Worm (Caenorhabditis elegans): ENCODE measurements around the gene T21D12.11.

T21D12.11 gene

DNA sequence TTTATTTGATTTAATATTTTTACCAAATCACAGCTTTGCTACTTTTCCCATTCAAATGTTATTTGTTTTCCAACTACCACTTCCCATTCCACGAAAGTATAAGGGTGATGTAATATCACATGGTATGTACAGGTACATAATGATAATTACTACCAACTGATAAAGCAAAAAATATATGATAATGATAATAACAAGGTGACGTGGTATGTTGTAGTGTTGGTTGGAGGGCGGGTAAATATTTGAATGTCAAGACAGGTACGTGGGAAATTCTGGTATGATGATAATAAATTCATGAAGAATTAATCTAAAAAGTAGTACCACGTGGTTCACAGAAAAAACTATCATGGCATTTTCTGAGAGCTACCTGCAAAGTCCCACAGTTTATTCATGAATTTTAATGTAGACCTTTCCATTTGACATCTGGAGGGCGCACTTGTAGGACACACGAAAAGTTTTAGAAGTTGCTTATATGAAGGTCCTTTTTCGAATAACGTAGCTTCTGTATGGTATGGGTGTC lies 22.7 kb downstream of the T21D12.11 start:
- peak; percentile 95 for TF ChIP-seq elt-2 (tag; optimal IDR thresholded peaks at IDR 0.05)
- no peak for TF ChIP-seq gmeb-2 (tag; optimal IDR thresholded peaks at IDR 0.05)
- TF ChIP-seq pqm-1 (tag; optimal IDR thresholded peaks at IDR 0.05): peak; percentile 18

- TF ChIP-seq nhr-232 (tag; optimal IDR thresholded peaks at IDR 0.05) (no peak), ceh-24 (tag; optimal IDR thresholded peaks at IDR 0.05) (no peak)
Observed at ce11 chrIV:293163-293755, 24.1 kb downstream of the T21D12.11 start.

- TF ChIP-seq Y22D7AL.16 (tag; optimal IDR thresholded peaks at IDR 0.05): no peak
- no peak for TF ChIP-seq pros-1 (tag; optimal IDR thresholded peaks at IDR 0.05)
- TF ChIP-seq unc-42 (tag; optimal IDR thresholded peaks at IDR 0.05): no peak
- no peak for TF ChIP-seq unc-3 (GFP tag; conservative IDR thresholded peaks at IDR 0.05)
- TF ChIP-seq unc-3 (tag; optimal IDR thresholded peaks at IDR 0.05): no peak
- TF ChIP-seq elt-4 (tag; optimal IDR thresholded peaks at IDR 0.05): no peak
- no peak for TF ChIP-seq dve-1 (tag; optimal IDR thresholded peaks at IDR 0.05)
- TF ChIP-seq ceh-2 (tag; optimal IDR thresholded peaks at IDR 0.05): no peak
- TF ChIP-seq syd-9 (tag; optimal IDR thresholded peaks at IDR 0.05): no peak
- TF ChIP-seq pha-4 (tag; optimal IDR thresholded peaks at IDR 0.05): no peak
- TF ChIP-seq ceh-34 (tag; optimal IDR thresholded peaks at IDR 0.05): no peak
- no peak for TF ChIP-seq nhr-11 (tag; optimal IDR thresholded peaks at IDR 0.05)
- TF ChIP-seq che-1 (tag; optimal IDR thresholded peaks at IDR 0.05): no peak
- TF ChIP-seq ceh-14 (tag; optimal IDR thresholded peaks at IDR 0.05): no peak
- TF ChIP-seq K02D7.2 (tag; optimal IDR thresholded peaks at IDR 0.05): no peak
- no peak for TF ChIP-seq rnt-1 (tag; optimal IDR thresholded peaks at IDR 0.05)
- TF ChIP-seq lim-6 (tag; optimal IDR thresholded peaks at IDR 0.05): no peak
- no peak for TF ChIP-seq ceh-45 (GFP tag; IDR thresholded peaks at IDR 0.05)
- TF ChIP-seq pha-2 (tag; optimal IDR thresholded peaks at IDR 0.05): no peak
Observed at ce11 chrIV:293995-294700, 24.9 kb downstream of the T21D12.11 start.

DNA sequence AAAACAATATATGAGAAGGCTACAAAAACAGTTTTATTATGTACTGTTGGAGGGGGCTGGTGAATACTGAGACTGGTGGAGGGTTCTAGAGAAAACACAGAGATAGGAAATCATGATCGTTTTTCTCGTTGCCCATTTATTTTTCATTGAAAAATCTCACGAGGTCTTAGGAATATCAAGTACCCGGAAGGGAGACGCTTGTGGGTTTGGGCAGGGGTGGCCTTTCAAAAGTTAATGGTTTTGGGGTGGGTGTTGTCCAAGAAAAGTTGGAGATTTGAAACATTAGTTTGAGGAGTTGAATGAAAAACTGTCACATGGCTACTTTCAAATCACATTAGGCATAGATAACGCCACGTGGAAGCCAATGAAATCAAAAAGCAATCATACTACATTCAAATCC lies 25.5 kb downstream of the T21D12.11 start:
- TF ChIP-seq nfya-1 (tag; optimal IDR thresholded peaks at IDR 0.05) (no peak), C38D4.7 (GFP tag; optimal IDR thresholded peaks at IDR 0.05) (no peak), nhr-11 (tag; optimal IDR thresholded peaks at IDR 0.05) (no peak), ama-1 (optimal IDR thresholded peaks at IDR 0.05) (no peak), npax-4 (tag; optimal IDR thresholded peaks at IDR 0.05) (no peak), ceh-24 (tag; optimal IDR thresholded peaks at IDR 0.05) (no peak), pha-2 (tag; optimal IDR thresholded peaks at IDR 0.05) (no peak), sdc-2 (tag; optimal IDR thresholded peaks at IDR 0.05) (no peak), che-1 (tag; optimal IDR thresholded peaks at IDR 0.05) (no peak), elt-4 (tag; optimal IDR thresholded peaks at IDR 0.05) (no peak)

ce11 chrIV:295734-296201 lies 26.6 kb downstream of the T21D12.11 start:
- TF ChIP-seq elt-2 (tag; optimal IDR thresholded peaks at IDR 0.05) (peak; percentile 80), pha-2 (tag; optimal IDR thresholded peaks at IDR 0.05) (no peak)

ce11 chrIV:296849-297248 lies 27.6 kb downstream of the T21D12.11 start:
- TF ChIP-seq fkh-10 (GFP tag; optimal IDR thresholded peaks at IDR 0.05) (no peak), ceh-6 (GFP tag; optimal IDR thresholded peaks at IDR 0.05) (no peak), dve-1 (tag; optimal IDR thresholded peaks at IDR 0.05) (no peak), elt-2 (tag; optimal IDR thresholded peaks at IDR 0.05) (peak; percentile 20)
